Fruit fly (Drosophila melanogaster): ENCODE results near the gene Pde11.

Pde11 gene

dm6 chr2L:18606642-18607041 is 16.5 kb upstream of the Pde11 start, which contains the start of gene CG10333:
Gene CG10333 (plus strand): TSS chr2L:18606832.
- TF ChIP-seq noc (tag; optimal IDR thresholded peaks at IDR 0.05), result no peak

- no peak for TF ChIP-seq noc (tag; optimal IDR thresholded peaks at IDR 0.05)
Observed at dm6 chr2L:18605549-18605948, 15.4 kb upstream of the Pde11 start, which contains the start of gene CG31789. Gene CG31789 (plus strand): TSS chr2L:18605928.

- peak; percentile 98 for TF ChIP-seq noc (tag; optimal IDR thresholded peaks at IDR 0.05)
Observed at dm6 chr2L:18604986-18605385, 14.8 kb upstream of the Pde11 start, which contains the start of gene CG10413. Gene CG10413 (minus strand): TSS chr2L:18605249.

dm6 chr2L:18599152-18599551 is 9.0 kb upstream of the Pde11 start:
- no peak for TF ChIP-seq noc (tag; optimal IDR thresholded peaks at IDR 0.05)

- TF ChIP-seq noc (tag; optimal IDR thresholded peaks at IDR 0.05), result no peak
Observed at dm6 chr2L:18598150-18598723, 8.1 kb upstream of the Pde11 start.

- no peak for TF ChIP-seq noc (tag; optimal IDR thresholded peaks at IDR 0.05)
Observed at dm6 chr2L:18596871-18597338, 6.8 kb upstream of the Pde11 start, which contains the start of gene amos. Gene amos (minus strand): TSS chr2L:18596921.

dm6 chr2L:18590942-18591257 is 758 bp upstream of the Pde11 start:
- no peak for TF ChIP-seq noc (tag; optimal IDR thresholded peaks at IDR 0.05)

dm6 chr2L:18584617-18585016 is 5.5 kb downstream of the Pde11 start:
- no peak for TF ChIP-seq noc (tag; optimal IDR thresholded peaks at IDR 0.05)

- no peak for TF ChIP-seq noc (tag; optimal IDR thresholded peaks at IDR 0.05)
Observed at dm6 chr2L:18576250-18576649, 13.9 kb downstream of the Pde11 start.

dm6 chr2L:18572428-18573136 is 17.6 kb downstream of the Pde11 start:
- no peak for TF ChIP-seq noc (tag; optimal IDR thresholded peaks at IDR 0.05)

- TF ChIP-seq noc (tag; optimal IDR thresholded peaks at IDR 0.05), result peak; percentile 26
Observed at dm6 chr2L:18571724-18572427, 18.3 kb downstream of the Pde11 start.

- TF ChIP-seq noc (tag; optimal IDR thresholded peaks at IDR 0.05), result no peak
Observed at dm6 chr2L:18568715-18569114, 21.4 kb downstream of the Pde11 start.

- peak; percentile 72 for TF ChIP-seq noc (tag; optimal IDR thresholded peaks at IDR 0.05)
Observed at dm6 chr2L:18567563-18567962, 22.6 kb downstream of the Pde11 start.

- peak; percentile 83 for TF ChIP-seq noc (tag; optimal IDR thresholded peaks at IDR 0.05)
Observed at dm6 chr2L:18566235-18567158, 23.6 kb downstream of the Pde11 start.

dm6 chr2L:18564417-18564816 is 25.7 kb downstream of the Pde11 start:
- no peak for TF ChIP-seq noc (tag; optimal IDR thresholded peaks at IDR 0.05)

dm6 chr2L:18563991-18564390 is 26.2 kb downstream of the Pde11 start:
- TF ChIP-seq noc (tag; optimal IDR thresholded peaks at IDR 0.05), result no peak
